Fruit fly (Drosophila melanogaster): ENCODE results near the gene CG43092.
A peak's percentile ranks its signal among the peaks of the same experiment; 100 is the strongest.

Gene CG43092

dm6 chr3R:22747423-22748090, 21.9 kb downstream of the CG43092 start, which contains the start of gene CG17141:
TSS of gene CG17141 (minus strand) at chr3R:22747599.
- no peak for TF ChIP-seq CTCF (optimal IDR thresholded peaks at IDR 0.05)
- no peak for TF ChIP-seq CG8478 (optimal IDR thresholded peaks at IDR 0.05)

dm6 chr3R:22745432-22745831, 24.0 kb downstream of the CG43092 start, which contains the start of the genes vret and HP1c:
TSS of gene vret (minus strand) at chr3R:22745581.
TSS of gene HP1c (plus strand) at chr3R:22745620.
- TF ChIP-seq CG8478 (optimal IDR thresholded peaks at IDR 0.05) (no peak), CTCF (optimal IDR thresholded peaks at IDR 0.05) (peak in 1 of 2 experiments; percentile 13)

dm6 chr3R:22740930-22741329, 28.5 kb downstream of the CG43092 start, which contains the start of the genes Dcr-1 and CG6985:
TSS of gene Dcr-1 (minus strand) at chr3R:22741091.
TSS of gene CG6985 (plus strand) at chr3R:22741150.
- TF ChIP-seq CTCF (optimal IDR thresholded peaks at IDR 0.05) (peak in 1 of 2 experiments; percentile 3), CG8478 (optimal IDR thresholded peaks at IDR 0.05) (no peak)

- TF ChIP-seq CG8478 (optimal IDR thresholded peaks at IDR 0.05): no peak
- no peak for TF ChIP-seq CTCF (optimal IDR thresholded peaks at IDR 0.05)
These were observed 35.7 kb downstream of the CG43092 start, which contains the start of gene Takl2 for dm6 chr3R:22733751-22734150. TSS of gene Takl2 (minus strand) at chr3R:22733851.

dm6 chr3R:22732995-22733394, 36.5 kb downstream of the CG43092 start:
- TF ChIP-seq CTCF (optimal IDR thresholded peaks at IDR 0.05) (no peak), CG8478 (optimal IDR thresholded peaks at IDR 0.05) (no peak)

- no peak for TF ChIP-seq CG8478 (optimal IDR thresholded peaks at IDR 0.05)
- TF ChIP-seq CTCF (optimal IDR thresholded peaks at IDR 0.05): no peak
These were observed 41.6 kb downstream of the CG43092 start for dm6 chr3R:22727857-22728256.

dm6 chr3R:22727456-22727833, 42.0 kb downstream of the CG43092 start:
- TF ChIP-seq CG8478 (optimal IDR thresholded peaks at IDR 0.05): no peak
- no peak for TF ChIP-seq CTCF (optimal IDR thresholded peaks at IDR 0.05)

- TF ChIP-seq CG8478 (optimal IDR thresholded peaks at IDR 0.05) (no peak), CTCF (optimal IDR thresholded peaks at IDR 0.05) (no peak)
These were observed 42.6 kb downstream of the CG43092 start, which contains the start of gene CG45049 for dm6 chr3R:22726771-22727455. TSS of gene CG45049 (plus strand) at chr3R:22726967.

- TF ChIP-seq CG8478 (optimal IDR thresholded peaks at IDR 0.05) (no peak), CTCF (optimal IDR thresholded peaks at IDR 0.05) (peak; percentile 2 to 34)
These were observed 43.3 kb downstream of the CG43092 start, which contains the start of gene RNF220 for dm6 chr3R:22726031-22726770. TSS of gene RNF220 (minus strand) at chr3R:22726414.

dm6 chr3R:22724149-22724973, 45.1 kb downstream of the CG43092 start, which contains the start of gene Irp-1A:
TSS of gene Irp-1A (minus strand) at chr3R:22724587.
- TF ChIP-seq CTCF (optimal IDR thresholded peaks at IDR 0.05) (no peak), CG8478 (optimal IDR thresholded peaks at IDR 0.05) (no peak)

dm6 chr3R:22720808-22721306, 48.6 kb downstream of the CG43092 start, which contains the start of gene wge:
TSS of gene wge (minus strand) at chr3R:22721150.
- TF ChIP-seq CTCF (optimal IDR thresholded peaks at IDR 0.05) (peak in 1 of 2 experiments; percentile 21), CG8478 (optimal IDR thresholded peaks at IDR 0.05) (no peak)

- TF ChIP-seq CG8478 (optimal IDR thresholded peaks at IDR 0.05) (no peak), CTCF (optimal IDR thresholded peaks at IDR 0.05) (no peak)
These were observed 49.9 kb downstream of the CG43092 start for dm6 chr3R:22719607-22719949.

- TF ChIP-seq CG8478 (optimal IDR thresholded peaks at IDR 0.05) (no peak), CTCF (optimal IDR thresholded peaks at IDR 0.05) (no peak)
These were observed 50.4 kb downstream of the CG43092 start for dm6 chr3R:22718937-22719606.
